Fruit fly (Drosophila melanogaster) whole organism, adult: Measurements from ENCODE around the gene CG11951.

Experiments used
- CG11617 ChIP-seq: fragments of 200-800 bp; sonication (Bioruptor generic); optimal IDR thresholded peaks from 2 replicates; lab custom pipeline; 2017; ENCODE audit warnings: mild to moderate bottlenecking, missing biosample characterization, missing genetic modification reagents, missing genetic modification characterization
- CG12768 ChIP-seq: fragments of 200-800 bp; sonication (Bioruptor generic); optimal IDR thresholded peaks from 2 replicates; lab custom pipeline; 2017; ENCODE audit warnings: missing biosample characterization, missing genetic modification characterization, mild to moderate bottlenecking, moderate library complexity, missing genetic modification reagents
- CG14711 ChIP-seq: fragments of 200-800 bp; sonication (Bioruptor generic); optimal IDR thresholded peaks from 2 replicates; lab custom pipeline; 2018; ENCODE audit warnings: missing biosample characterization, mild to moderate bottlenecking, missing genetic modification characterization, moderate library complexity
- CG1620 ChIP-seq: fragments of 200-800 bp; sonication (Bioruptor generic); optimal IDR thresholded peaks from 2 replicates; lab custom pipeline; 2016; ENCODE audit warnings: missing biosample characterization, missing genetic modification characterization
- CG5204 ChIP-seq: fragments of 200-800 bp; sonication (Bioruptor generic); optimal IDR thresholded peaks from 2 replicates; lab custom pipeline; 2016; ENCODE audit warnings: missing biosample characterization, missing genetic modification characterization
- CG7045 ChIP-seq: fragments of 200-800 bp; sonication (Bioruptor generic); optimal IDR thresholded peaks from 2 replicates; lab custom pipeline; 2017; ENCODE audit warnings: missing biosample characterization, mild to moderate bottlenecking, missing genetic modification characterization
- Clk ChIP-seq: fragments of 200-800 bp; sonication (Bioruptor generic); optimal IDR thresholded peaks from 2 replicates; lab custom pipeline; 2017; ENCODE audit warnings: missing biosample characterization, missing genetic modification characterization
- bab1 ChIP-seq: fragments of 200-800 bp; sonication (Bioruptor generic); optimal IDR thresholded peaks from 3 replicates; lab custom pipeline; 2019; ENCODE audit warnings: missing biosample characterization, mild to moderate bottlenecking, missing genetic modification characterization, moderate library complexity
- cic ChIP-seq: fragments of 200-800 bp; sonication (Bioruptor generic); optimal IDR thresholded peaks from 2 replicates; lab custom pipeline; 2017; ENCODE audit warnings: missing biosample characterization, mild to moderate bottlenecking, missing genetic modification characterization, moderate library complexity
- cnc ChIP-seq, 2 experiments: fragments of >200 bp; optimal IDR thresholded peaks; 2 replicates each; lab custom pipeline; 2017
- kay ChIP-seq: fragments of 200-800 bp; sonication (Bioruptor generic); peaks from one replicate; lab custom pipeline; 2016; ENCODE audit warnings: missing biosample characterization, missing genetic modification characterization, borderline replicate concordance
- pad ChIP-seq: fragments of 200-800 bp; sonication (Bioruptor generic); optimal IDR thresholded peaks from 3 replicates; lab custom pipeline; 2017; ENCODE audit warnings: missing biosample characterization, missing genetic modification characterization, mild to moderate bottlenecking, moderate library complexity, missing genetic modification reagents
- tj ChIP-seq: fragments of 200-800 bp; sonication (Bioruptor generic); optimal IDR thresholded peaks from 3 replicates; lab custom pipeline; 2017; ENCODE audit warnings: missing biosample characterization, mild to moderate bottlenecking, missing genetic modification characterization, moderate library complexity

DNA sequence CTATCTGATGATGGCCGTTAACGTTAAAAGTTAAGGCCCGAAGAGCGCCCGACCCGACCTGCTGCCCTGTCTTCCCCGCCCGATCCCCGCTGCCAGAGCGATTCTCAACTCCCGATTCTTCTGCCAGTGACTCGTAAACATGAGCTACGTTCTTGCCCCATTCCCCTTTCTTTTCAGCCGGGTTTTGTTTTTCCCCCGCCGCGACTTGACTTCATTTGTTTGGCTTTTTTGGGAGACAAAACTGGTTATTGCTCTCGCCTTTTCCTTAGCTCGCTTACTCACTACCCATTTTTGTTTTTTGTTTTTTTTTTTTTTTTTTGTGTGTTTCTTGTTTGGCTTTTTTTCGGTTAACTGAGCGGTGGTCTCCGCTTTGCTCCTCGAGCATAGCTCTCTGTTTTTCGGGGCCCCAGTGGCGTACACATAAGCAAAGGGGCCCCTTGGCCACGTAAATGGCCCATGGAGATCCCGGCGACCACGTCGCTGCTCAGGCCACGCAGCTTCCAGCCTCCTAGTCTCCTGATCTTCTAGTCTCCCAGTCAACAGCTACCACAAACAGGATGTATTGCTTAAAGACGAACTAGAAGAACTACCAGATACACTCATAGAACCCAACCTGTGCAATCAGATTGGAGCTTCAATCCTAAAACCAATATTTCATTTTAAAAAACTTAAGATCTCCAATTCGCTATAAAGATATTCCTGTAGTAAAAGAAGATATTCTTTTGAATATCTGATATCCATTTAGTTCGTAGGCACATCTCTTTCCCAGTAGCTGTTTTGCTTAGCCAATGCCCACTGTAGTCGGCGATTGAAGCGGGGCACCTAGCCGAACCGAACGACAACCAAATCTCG, 27.8 kb downstream of the CG11951 start:
- no peak for TF ChIP-seq CG12768 (GFP tag; lab: Kevin White, UChicago)
- TF ChIP-seq bab1 (GFP tag; lab: Kevin White, UChicago) = no peak
- TF ChIP-seq CG5204 (GFP tag; lab: Kevin White, UChicago) = no peak
- no peak for TF ChIP-seq CG7045 (GFP tag; lab: Kevin White, UChicago)
- TF ChIP-seq pad (GFP tag; lab: Kevin White, UChicago) = no peak
- no peak for TF ChIP-seq CG11617
- no peak for TF ChIP-seq Clk (GFP tag; lab: Kevin White, UChicago)
- no peak for TF ChIP-seq kay (GFP tag; lab: Kevin White, UChicago)
- no peak for TF ChIP-seq cnc (optimal IDR thresholded peaks at IDR 0.05; lab: Kevin White, UChicago)
- TF ChIP-seq CG14711 (tag; lab: Kevin White, UChicago) = no peak
- no peak for TF ChIP-seq CG1620 (GFP tag; lab: Kevin White, UChicago)
- no peak for TF ChIP-seq cic
- TF ChIP-seq tj = no peak
